Fruit fly (Drosophila melanogaster) whole organism, embryonic: Measurements from ENCODE around the gene Moe.

ENCODE experiments used
- Antp ChIP-seq: fragments of 200-800 bp; sonication (Bioruptor generic); optimal IDR thresholded peaks from 3 replicates; lab custom pipeline; 2016; ENCODE audit warnings: missing biosample characterization, missing genetic modification characterization
- CG12071 ChIP-seq: fragments of 200-800 bp; sonication (Bioruptor generic); optimal IDR thresholded peaks from 3 replicates; lab custom pipeline; 2018; ENCODE audit warnings: missing biosample characterization, mild to moderate bottlenecking, missing genetic modification characterization
- CG12744 ChIP-seq: fragments of 200-800 bp; sonication (Bioruptor generic); optimal IDR thresholded peaks from 2 replicates; lab custom pipeline; 2016; ENCODE audit warnings: missing biosample characterization, missing genetic modification characterization
- CG13424 ChIP-seq: fragments of 200-800 bp; sonication (Bioruptor generic); optimal IDR thresholded peaks from 2 replicates; lab custom pipeline; 2019; ENCODE audit warnings: missing biosample characterization, mild to moderate bottlenecking, missing genetic modification characterization, moderate library complexity
- CG13775 ChIP-seq: fragments of 200-800 bp; sonication (Bioruptor generic); optimal IDR thresholded peaks from 3 replicates; lab custom pipeline; 2017; ENCODE audit warnings: missing biosample characterization, mild to moderate bottlenecking, missing genetic modification characterization
- CG14014 ChIP-seq: fragments of 200-800 bp; sonication (Bioruptor generic); IDR thresholded peaks from 2 replicates; pipeline ENCODE4 v1.3.6; 2022; ENCODE audit warnings: missing biosample characterization, missing genetic modification characterization
- CG15269 ChIP-seq: fragments of 200-800 bp; sonication (Bioruptor generic); optimal IDR thresholded peaks from 2 replicates; lab custom pipeline; 2018; ENCODE audit warnings: missing biosample characterization, mild to moderate bottlenecking, missing genetic modification characterization, moderate library complexity
- CG15479 ChIP-seq: fragments of 200-800 bp; sonication (Bioruptor generic); optimal IDR thresholded peaks from 3 replicates; lab custom pipeline; 2019; ENCODE audit warnings: missing biosample characterization, mild to moderate bottlenecking, missing genetic modification characterization, moderate library complexity
- CG15696 ChIP-seq: fragments of 200-800 bp; sonication (Bioruptor generic); optimal IDR thresholded peaks from 2 replicates; lab custom pipeline; 2019; ENCODE audit warnings: missing biosample characterization, mild to moderate bottlenecking, missing genetic modification characterization, moderate library complexity
- CG1603 ChIP-seq: fragments of 200-800 bp; sonication (Bioruptor generic); optimal IDR thresholded peaks from 2 replicates; lab custom pipeline; 2019; ENCODE audit warnings: missing biosample characterization, mild to moderate bottlenecking, missing genetic modification characterization, moderate library complexity
- CG16813 ChIP-seq: fragments of 200-800 bp; sonication (Bioruptor generic); IDR thresholded peaks from 3 replicates; pipeline ENCODE4 v1.3.6; 2022; ENCODE audit warnings: missing biosample characterization, missing genetic modification characterization; ENCODE audit not compliant: partially characterized antibody
- CG18619 ChIP-seq: fragments of 200-800 bp; sonication (Bioruptor generic); optimal IDR thresholded peaks from 3 replicates; lab custom pipeline; 2017; ENCODE audit warnings: missing biosample characterization, mild to moderate bottlenecking, missing genetic modification characterization
- CG2678 ChIP-seq: fragments of 200-800 bp; sonication (Bioruptor generic); optimal IDR thresholded peaks from 3 replicates; lab custom pipeline; 2019; ENCODE audit warnings: missing biosample characterization, mild to moderate bottlenecking, missing genetic modification characterization, moderate library complexity
- CG3726 ChIP-seq: fragments of 200-800 bp; sonication (Bioruptor generic); IDR thresholded peaks from 3 replicates; pipeline ENCODE4, ENCODE4 v1.3.6; 2022; ENCODE audit warnings: missing biosample characterization, missing genetic modification characterization
- CG4328 ChIP-seq: fragments of 200-800 bp; sonication (Bioruptor generic); optimal IDR thresholded peaks from 3 replicates; lab custom pipeline; 2017; ENCODE audit warnings: missing biosample characterization, missing genetic modification reagents, missing genetic modification characterization
- CG6272 ChIP-seq: fragments of 200-800 bp; sonication (Bioruptor generic); IDR thresholded peaks from 2 replicates; pipeline ENCODE4 v1.3.6; 2022; ENCODE audit warnings: missing biosample characterization, missing genetic modification characterization
- CG6765 ChIP-seq: fragments of 200-800 bp; sonication (Bioruptor generic); optimal IDR thresholded peaks from 3 replicates; lab custom pipeline; 2017; ENCODE audit warnings: missing biosample characterization, mild to moderate bottlenecking, missing genetic modification characterization
- CG7786 ChIP-seq: fragments of 200-800 bp; sonication (Bioruptor generic); optimal IDR thresholded peaks from 2 replicates; lab custom pipeline; 2016; ENCODE audit warnings: missing biosample characterization, missing genetic modification characterization
- CG8359 ChIP-seq: fragments of 200-800 bp; sonication (Bioruptor generic); optimal IDR thresholded peaks from 2 replicates; lab custom pipeline; 2017; ENCODE audit warnings: missing biosample characterization, mild to moderate bottlenecking, missing genetic modification characterization, borderline replicate concordance
- CG9437 ChIP-seq: fragments of 200-800 bp; sonication (Bioruptor generic); optimal IDR thresholded peaks from 2 replicates; lab custom pipeline; 2018; ENCODE audit warnings: missing biosample characterization, mild to moderate bottlenecking, missing genetic modification characterization
- D ChIP-seq, 2 experiments: fragments of 200-800 bp in 1 of 2; fragments of >200 bp in 1 of 2; sonication (Bioruptor generic) in 1 of 2; optimal IDR thresholded peaks; 2 replicates in 1 of 2; 3 replicates in 1 of 2; lab custom pipeline; 2017; ENCODE audit warnings: mild to moderate bottlenecking in 1 of 2, missing biosample characterization in 1 of 2, missing genetic modification characterization in 1 of 2, missing genetic modification reagents in 1 of 2
- Dll ChIP-seq: fragments of 200-800 bp; sonication (Bioruptor generic); IDR thresholded peaks from 4 replicates; pipeline ENCODE4 v1.3.6; 2022; ENCODE audit warnings: missing biosample characterization, missing genetic modification characterization; ENCODE audit not compliant: partially characterized antibody
- ERR ChIP-seq: fragments of 200-800 bp; sonication (Bioruptor generic); optimal IDR thresholded peaks from 2 replicates; lab custom pipeline; 2016; ENCODE audit warnings: missing biosample characterization, missing genetic modification characterization
- Fer2 ChIP-seq: fragments of 200-800 bp; sonication (Bioruptor generic); optimal IDR thresholded peaks from 2 replicates; lab custom pipeline; 2018; ENCODE audit warnings: missing biosample characterization, mild to moderate bottlenecking, missing genetic modification characterization, moderate library complexity
- HLHmδ ChIP-seq: fragments of 200-800 bp; sonication (Bioruptor generic); optimal IDR thresholded peaks from 2 replicates; lab custom pipeline; 2018; ENCODE audit warnings: missing biosample characterization, mild to moderate bottlenecking, missing genetic modification characterization, moderate library complexity
- Lpt ChIP-seq: fragments of >200 bp; optimal IDR thresholded peaks from 2 replicates; lab custom pipeline; 2018; ENCODE audit warnings: missing biosample characterization, missing genetic modification characterization
- Oaz ChIP-seq: fragments of 200-800 bp; sonication (Bioruptor generic); IDR thresholded peaks from 2 replicates; pipeline ENCODE4 v1.3.6; 2022; ENCODE audit warnings: missing biosample characterization, missing genetic modification characterization
- Oli ChIP-seq: fragments of 200-800 bp; sonication (Bioruptor generic); optimal IDR thresholded peaks from 2 replicates; lab custom pipeline; 2018; ENCODE audit warnings: missing biosample characterization, mild to moderate bottlenecking, missing genetic modification characterization, moderate library complexity
- Scr ChIP-seq: fragments of 200-800 bp; sonication (Bioruptor generic); IDR thresholded peaks from 2 replicates; pipeline ENCODE4 v1.3.6; 2022; ENCODE audit warnings: missing biosample characterization, missing genetic modification characterization; ENCODE audit not compliant: partially characterized antibody
- Six4 ChIP-seq: fragments of 200-800 bp; sonication (Bioruptor generic); optimal IDR thresholded peaks from 2 replicates; lab custom pipeline; 2016; ENCODE audit warnings: missing biosample characterization, missing genetic modification characterization
- Xbp1 ChIP-seq: fragments of 200-800 bp; sonication (Bioruptor generic); optimal IDR thresholded peaks from 3 replicates; lab custom pipeline; 2016; ENCODE audit warnings: missing biosample characterization, mild to moderate bottlenecking, missing genetic modification characterization
- amos ChIP-seq: fragments of 200-800 bp; sonication (Bioruptor generic); IDR thresholded peaks from 2 replicates; pipeline ENCODE4 v1.3.6; 2022; ENCODE audit warnings: missing biosample characterization, missing genetic modification characterization; ENCODE audit not compliant: partially characterized antibody
- aop ChIP-seq: fragments of 200-800 bp; sonication (Bioruptor generic); IDR thresholded peaks from 2 replicates; pipeline ENCODE4 v1.3.6; 2022; ENCODE audit warnings: missing biosample characterization, missing genetic modification characterization
- cad ChIP-seq: fragments of >200 bp; optimal IDR thresholded peaks from 2 replicates; lab custom pipeline; 2017; ENCODE audit warnings: missing biosample characterization, missing genetic modification characterization
- chinmo ChIP-seq: fragments of 200-800 bp; sonication (Bioruptor generic); IDR thresholded peaks from 4 replicates; pipeline ENCODE4 v1.3.6; 2022; ENCODE audit warnings: missing biosample characterization, missing genetic modification characterization; ENCODE audit not compliant: partially characterized antibody
- ewg ChIP-seq: fragments of 200-800 bp; sonication (Bioruptor generic); optimal IDR thresholded peaks from 3 replicates; lab custom pipeline; 2017; ENCODE audit warnings: mild to moderate bottlenecking, missing biosample characterization, missing genetic modification reagents, missing genetic modification characterization
- gce ChIP-seq: fragments of 200-800 bp; sonication (Bioruptor generic); IDR thresholded peaks from 3 replicates; pipeline ENCODE4 v1.3.6; 2022; ENCODE audit warnings: missing biosample characterization, missing genetic modification characterization
- h ChIP-seq: fragments of >200 bp; optimal IDR thresholded peaks from 2 replicates; lab custom pipeline; 2017
- lbe ChIP-seq: fragments of 200-800 bp; sonication (Bioruptor generic); optimal IDR thresholded peaks from 2 replicates; lab custom pipeline; 2016; ENCODE audit warnings: missing biosample characterization, mild to moderate bottlenecking, missing genetic modification characterization
- lmd ChIP-seq: fragments of 200-800 bp; sonication (Bioruptor generic); IDR thresholded peaks from 2 replicates; pipeline ENCODE4 v1.3.6; 2022; ENCODE audit warnings: missing biosample characterization, missing genetic modification characterization
- lola ChIP-seq, 3 experiments: fragments of >200 bp in 2 of 3; fragments of 200-800 bp in 1 of 3; sonication (Bioruptor generic) in 1 of 3; optimal IDR thresholded peaks; 2 replicates each; lab custom pipeline; 2017 to 2019; ENCODE audit warnings: missing biosample characterization in 3 of 3, missing genetic modification characterization in 3 of 3, mild to moderate bottlenecking in 1 of 3, moderate library complexity in 1 of 3
- pros ChIP-seq: fragments of 200-800 bp; sonication (Bioruptor generic); optimal IDR thresholded peaks from 3 replicates; lab custom pipeline; 2019; ENCODE audit warnings: missing biosample characterization, mild to moderate bottlenecking, missing genetic modification characterization, moderate library complexity
- slou ChIP-seq: fragments of 200-800 bp; sonication (Bioruptor generic); optimal IDR thresholded peaks from 3 replicates; lab custom pipeline; 2016; ENCODE audit warnings: missing biosample characterization, missing genetic modification characterization
- sna ChIP-seq: fragments of 200-800 bp; sonication (Bioruptor generic); IDR thresholded peaks from 2 replicates; pipeline ENCODE4 v1.3.6; 2022; ENCODE audit warnings: missing biosample characterization, missing genetic modification characterization; ENCODE audit not compliant: partially characterized antibody
- tio ChIP-seq: fragments of 200-800 bp; sonication (Bioruptor generic); optimal IDR thresholded peaks from 2 replicates; lab custom pipeline; 2017; ENCODE audit warnings: missing biosample characterization, missing genetic modification characterization, inconsistent platforms
- toy ChIP-seq: fragments of 200-800 bp; sonication (Bioruptor generic); IDR thresholded peaks from 2 replicates; pipeline ENCODE4 v1.3.6; 2022; ENCODE audit warnings: missing biosample characterization, missing genetic modification characterization
- trem ChIP-seq: fragments of 200-800 bp; optimal IDR thresholded peaks from 3 replicates; lab custom pipeline; 2019; ENCODE audit warnings: missing biosample characterization, mild to moderate bottlenecking, missing genetic modification characterization, moderate library complexity
- vnd ChIP-seq: fragments of 200-800 bp; sonication (Bioruptor generic); IDR thresholded peaks from 3 replicates; pipeline ENCODE4 v1.3.6; 2022; ENCODE audit warnings: missing biosample characterization, missing genetic modification characterization; ENCODE audit not compliant: partially characterized antibody

Moe gene

DNA sequence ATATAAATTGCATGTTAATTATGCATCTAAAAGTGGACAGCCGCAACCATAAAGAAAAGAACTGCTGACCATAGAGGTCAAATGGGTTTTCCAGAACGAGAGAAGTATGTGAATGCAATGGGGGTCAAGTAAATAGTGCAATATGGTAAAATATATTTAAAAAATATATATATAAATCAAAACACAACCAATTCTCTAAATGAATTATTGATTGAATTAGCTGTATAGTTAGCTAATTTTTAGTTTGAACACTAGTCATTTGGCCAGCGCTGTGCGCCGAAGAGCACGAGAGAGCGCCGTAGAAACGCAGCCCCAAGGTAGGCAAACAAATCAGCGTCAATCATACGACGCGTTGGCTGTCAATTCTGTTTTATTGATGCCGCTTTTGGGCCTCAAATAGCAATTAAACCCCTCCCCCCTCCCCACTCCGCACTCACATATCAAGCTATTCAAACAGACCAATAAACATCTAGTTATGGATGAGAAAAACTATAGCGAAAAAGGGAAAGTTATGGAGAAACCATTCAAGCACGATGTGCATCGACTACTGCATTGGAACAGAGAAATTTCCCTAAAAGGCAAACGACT, 19.1 kb downstream of the Moe start (continued):
- no peak for TF ChIP-seq lbe (GFP tag; lab: Kevin White, UChicago)
- TF ChIP-seq HLHmδ (GFP tag; lab: Kevin White, UChicago) = no peak
- peak; percentile 88 for TF ChIP-seq CG15269 (tag; lab: Kevin White, UChicago)
- TF ChIP-seq CG4328 = peak; percentile 27
- TF ChIP-seq Antp = no peak
- peak; percentile 69 for TF ChIP-seq trem (tag; lab: Kevin White, UChicago)
- TF ChIP-seq CG2678 = peak; percentile 88
- TF ChIP-seq CG13775 = peak; percentile 75
- peak; percentile 86 for TF ChIP-seq Oli
- peak; percentile 62 for TF ChIP-seq CG6272 (GFP tag; lab: Robert Waterston, UW)
- TF ChIP-seq sna (GFP tag; lab: Robert Waterston, UW) = no peak
- TF ChIP-seq lola (GFP tag; optimal IDR thresholded peaks at IDR 0.05; lab: Kevin White, UChicago) = peak in 1 of 3 experiments; percentile 73
- TF ChIP-seq aop (GFP tag; lab: Robert Waterston, UW) = peak; percentile 39; the same call in 1 of the 2 replicates
- no peak for TF ChIP-seq Dll (GFP tag; lab: Robert Waterston, UW)
- TF ChIP-seq vnd (GFP tag; lab: Robert Waterston, UW) = no peak
- TF ChIP-seq pros (GFP tag; lab: Kevin White, UChicago) = no peak
- no peak for TF ChIP-seq CG7786 (GFP tag; lab: Kevin White, UChicago)
- peak; percentile 88 for TF ChIP-seq lmd
- TF ChIP-seq Scr = no peak
- TF ChIP-seq ewg = peak; percentile 63
- TF ChIP-seq CG12071 = peak; percentile 72
- TF ChIP-seq h = no peak
- TF ChIP-seq CG6765 = peak; percentile 56
- TF ChIP-seq CG15696 (tag; lab: Kevin White, UChicago) = peak; percentile 49
- peak; percentile 69 for TF ChIP-seq Six4
- no peak for TF ChIP-seq CG16813
- TF ChIP-seq slou (GFP tag; lab: Kevin White, UChicago) = no peak
- TF ChIP-seq tio (GFP tag; lab: Kevin White, UChicago) = peak; percentile 65
- TF ChIP-seq CG1603 = peak; percentile 32
- peak; percentile 93 for TF ChIP-seq CG14014 (GFP tag; lab: Robert Waterston, UW)
- peak; percentile 73 for TF ChIP-seq CG8359 (GFP tag; lab: Kevin White, UChicago)
- peak; percentile 84 for TF ChIP-seq CG13424 (tag; lab: Kevin White, UChicago)
- no peak for TF ChIP-seq CG15479 (GFP tag; lab: Kevin White, UChicago)
- TF ChIP-seq CG9437 (GFP tag; lab: Kevin White, UChicago) = peak; percentile 67
- TF ChIP-seq D (optimal IDR thresholded peaks at IDR 0.05; lab: Kevin White, UChicago) = no peak
- TF ChIP-seq D (GFP tag; optimal IDR thresholded peaks at IDR 0.05; lab: Kevin White, UChicago) = peak; percentile 82
- peak; percentile 78 for TF ChIP-seq CG18619 (GFP tag; lab: Kevin White, UChicago)
- TF ChIP-seq CG12744 = no peak
- peak; percentile 68 for TF ChIP-seq toy (GFP tag; lab: Robert Waterston, UW)
- TF ChIP-seq chinmo = 0 out of 4 replicates have a peak, but pooled peaks have one; percentile 41
- no peak for TF ChIP-seq cad
- no peak for TF ChIP-seq Lpt
- TF ChIP-seq Fer2 = peak; percentile 32
- no peak for TF ChIP-seq ERR (GFP tag; lab: Kevin White, UChicago)
- peak; percentile 87; the same call in 2 of the 3 replicates for TF ChIP-seq gce (GFP tag; lab: Robert Waterston, UW)
- peak; percentile 79 for TF ChIP-seq Oaz (GFP tag; lab: Robert Waterston, UW)
- TF ChIP-seq CG3726 (GFP tag; lab: Robert Waterston, UW) = peak; percentile 81
- TF ChIP-seq Xbp1 (GFP tag; lab: Kevin White, UChicago) = peak; percentile 79
- TF ChIP-seq amos (GFP tag; lab: Robert Waterston, UW) = no peak
